Worm (Caenorhabditis elegans): Measurements from ENCODE around the gene skp-1.

skp-1 gene

DNA sequence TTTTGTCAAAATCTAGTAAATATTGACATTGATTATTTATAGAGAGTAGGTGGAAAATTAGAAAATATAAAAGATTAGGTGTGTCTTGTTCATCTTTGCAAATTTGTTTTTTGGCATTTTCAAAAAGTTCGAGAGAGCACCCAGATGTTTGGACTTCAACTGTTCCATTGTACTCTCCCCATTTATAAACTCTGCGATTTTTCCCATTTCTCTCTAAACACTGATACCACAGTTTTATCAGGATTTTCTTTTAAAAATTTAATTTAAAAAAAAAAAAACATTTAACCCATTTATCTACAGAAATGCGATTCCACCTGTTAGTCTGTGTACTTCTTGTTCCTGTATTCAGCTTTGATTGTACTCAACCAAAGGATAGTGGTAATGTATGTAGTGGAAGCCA lies 32.3 kb upstream of the skp-1 start, which contains the start of gene tag-290:
Gene tag-290, plus strand, starts transcription at position 301 of the 400 bp plus-strand sequence.
- TF ChIP-seq pes-1 (GFP tag; IDR thresholded peaks at IDR 0.05) = no peak
- no peak for TF ChIP-seq ceh-13 (GFP tag; optimal IDR thresholded peaks at IDR 0.05)
- TF ChIP-seq hmbx-1 (tag; optimal IDR thresholded peaks at IDR 0.05) = no peak
- TF ChIP-seq scrt-1 (GFP tag; IDR thresholded peaks at IDR 0.05) = no peak
- TF ChIP-seq hnd-1 (tag; optimal IDR thresholded peaks at IDR 0.05) = no peak
- TF ChIP-seq ceh-36 (tag; optimal IDR thresholded peaks at IDR 0.05) = no peak
- no peak for TF ChIP-seq tbx-11 (GFP tag; IDR thresholded peaks at IDR 0.05)
- TF ChIP-seq tbx-37 (GFP tag; conservative IDR thresholded peaks at IDR 0.05) = no peak
- no peak for TF ChIP-seq ama-1 (optimal IDR thresholded peaks at IDR 0.05)
- TF ChIP-seq B0310.2 (tag; optimal IDR thresholded peaks at IDR 0.05) = no peak
- no peak for TF ChIP-seq tra-4 (tag; optimal IDR thresholded peaks at IDR 0.05)
- no peak for TF ChIP-seq aly-1 (tag; optimal IDR thresholded peaks at IDR 0.05)
- no peak for TF ChIP-seq hmg-4 (GFP tag; optimal IDR thresholded peaks at IDR 0.05)
- TF ChIP-seq ets-7 (tag; optimal IDR thresholded peaks at IDR 0.05) = no peak
- TF ChIP-seq flt-1 (GFP tag; IDR thresholded peaks at IDR 0.05) = no peak
- no peak for TF ChIP-seq sea-1 (GFP tag; conservative IDR thresholded peaks at IDR 0.05)
- TF ChIP-seq F13C5.2 (tag; optimal IDR thresholded peaks at IDR 0.05) = no peak

DNA sequence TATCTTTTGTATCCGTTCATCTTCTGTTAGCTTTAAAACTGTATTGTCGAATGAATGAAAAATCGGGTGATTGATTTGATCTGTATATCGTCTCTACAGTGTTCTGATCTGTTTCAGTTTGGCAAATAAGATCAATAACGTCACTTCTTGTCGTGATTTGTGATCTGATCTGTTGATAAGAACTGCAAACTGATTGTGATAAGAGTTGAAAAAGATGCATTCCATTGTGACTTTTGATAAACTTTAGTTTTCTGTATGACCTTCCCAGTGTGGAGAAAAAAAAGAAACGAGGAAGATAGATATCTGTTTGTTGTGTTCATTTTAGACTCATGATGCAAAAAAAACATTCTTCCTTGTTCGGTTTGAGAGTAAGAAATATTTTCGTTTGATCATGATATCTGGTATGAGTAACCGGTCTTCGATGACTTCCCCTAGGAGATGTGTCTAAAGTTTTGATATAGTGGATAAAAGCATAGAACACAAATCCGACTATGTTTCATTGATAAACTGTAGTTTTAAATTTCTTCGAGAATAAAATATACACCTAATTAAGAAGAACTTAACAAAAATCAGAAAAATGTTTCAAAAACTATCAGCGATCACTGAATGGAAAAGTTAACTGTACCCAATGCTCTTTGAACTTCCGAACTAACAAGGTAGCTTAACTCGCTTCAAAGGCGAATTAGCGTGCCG lies 30.3 kb upstream of the skp-1 start:
- TF ChIP-seq tbx-37 (GFP tag; conservative IDR thresholded peaks at IDR 0.05) = no peak
- no peak for TF ChIP-seq hmbx-1 (tag; optimal IDR thresholded peaks at IDR 0.05)
- no peak for TF ChIP-seq pes-1 (GFP tag; IDR thresholded peaks at IDR 0.05)
- TF ChIP-seq tra-4 (tag; optimal IDR thresholded peaks at IDR 0.05) = no peak
- no peak for TF ChIP-seq ceh-13 (GFP tag; optimal IDR thresholded peaks at IDR 0.05)

DNA sequence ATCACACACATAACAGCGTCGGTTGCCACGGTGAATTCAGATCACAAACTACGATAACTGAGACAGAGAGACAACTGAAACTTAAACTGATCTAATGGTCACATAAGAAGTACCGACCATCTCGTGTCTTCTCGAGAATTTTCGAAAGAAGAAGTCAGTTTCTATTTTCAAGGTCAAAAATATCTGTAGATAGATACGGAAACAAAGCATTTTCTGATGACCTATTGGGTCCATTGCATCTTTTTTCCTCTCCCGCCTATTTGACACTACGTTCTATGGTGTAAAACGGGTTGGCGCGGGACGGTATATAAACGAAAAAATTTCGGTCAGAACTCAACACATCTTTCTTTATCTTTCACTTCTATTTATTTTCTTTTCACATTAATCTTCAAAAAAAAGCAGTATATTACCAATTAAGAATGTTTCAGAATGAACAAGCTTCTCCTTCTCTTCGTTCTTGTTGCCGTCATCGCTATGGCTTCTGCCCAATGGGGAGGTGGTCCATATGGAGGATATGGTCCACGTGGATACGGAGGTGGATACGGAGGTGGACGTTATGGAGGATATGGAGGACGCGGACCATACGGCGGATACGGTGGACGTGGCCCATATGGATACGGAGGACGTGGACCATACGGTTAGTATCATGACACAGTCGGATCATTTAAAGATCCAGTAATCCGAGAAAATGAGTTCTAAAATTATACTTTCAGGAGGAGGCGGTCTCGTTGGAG lies 29.2 kb upstream of the skp-1 start, which contains the start of gene nlp-24:
Gene nlp-24, plus strand, starts transcription at position 429 of the 734 bp plus-strand sequence.
- TF ChIP-seq tbx-11 (GFP tag; IDR thresholded peaks at IDR 0.05) (no peak), tbx-37 (GFP tag; conservative IDR thresholded peaks at IDR 0.05) (no peak), hmbx-1 (tag; optimal IDR thresholded peaks at IDR 0.05) (no peak), scrt-1 (GFP tag; IDR thresholded peaks at IDR 0.05) (no peak), aly-1 (tag; optimal IDR thresholded peaks at IDR 0.05) (no peak), B0310.2 (tag; optimal IDR thresholded peaks at IDR 0.05) (no peak), ets-7 (tag; optimal IDR thresholded peaks at IDR 0.05) (no peak), sea-1 (GFP tag; conservative IDR thresholded peaks at IDR 0.05) (no peak), hmg-4 (GFP tag; optimal IDR thresholded peaks at IDR 0.05) (no peak)

ce11 chrV:11616813-11617212 lies 28.5 kb upstream of the skp-1 start:
- TF ChIP-seq flt-1 (GFP tag; IDR thresholded peaks at IDR 0.05) = no peak
- no peak for TF ChIP-seq ets-7 (tag; optimal IDR thresholded peaks at IDR 0.05)
- no peak for TF ChIP-seq tbx-37 (GFP tag; conservative IDR thresholded peaks at IDR 0.05)
- TF ChIP-seq sea-1 (GFP tag; conservative IDR thresholded peaks at IDR 0.05) = no peak
- TF ChIP-seq hmbx-1 (tag; optimal IDR thresholded peaks at IDR 0.05) = no peak
- no peak for TF ChIP-seq ama-1 (optimal IDR thresholded peaks at IDR 0.05)
- TF ChIP-seq tbx-11 (GFP tag; IDR thresholded peaks at IDR 0.05) = no peak
- no peak for TF ChIP-seq F13C5.2 (tag; optimal IDR thresholded peaks at IDR 0.05)
- no peak for TF ChIP-seq hnd-1 (tag; optimal IDR thresholded peaks at IDR 0.05)
- no peak for TF ChIP-seq tra-4 (tag; optimal IDR thresholded peaks at IDR 0.05)

DNA sequence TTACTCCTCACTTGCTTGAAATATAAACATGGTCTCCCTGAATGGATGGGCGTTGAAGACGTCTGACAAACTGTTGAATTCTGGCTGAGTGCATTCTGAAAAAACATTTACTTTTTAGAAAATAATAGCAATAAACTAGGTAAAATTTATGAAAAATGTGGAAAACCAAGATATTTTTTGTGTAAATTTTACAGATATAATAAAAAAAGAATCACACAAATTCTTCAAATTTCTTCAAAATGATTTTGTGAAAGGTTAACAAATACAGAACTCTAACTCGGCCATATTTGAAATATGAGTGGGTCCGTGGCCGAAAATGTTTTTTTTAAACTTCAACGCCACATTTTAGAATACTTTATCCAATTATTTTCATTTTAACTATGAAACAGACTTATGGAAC lies 27.1 kb upstream of the skp-1 start, which contains the start of gene glb-15:
Gene glb-15, minus strand, starts transcription at position 101 of the 400 bp plus-strand sequence.
- TF ChIP-seq hmbx-1 (tag; optimal IDR thresholded peaks at IDR 0.05) (no peak), pes-1 (GFP tag; IDR thresholded peaks at IDR 0.05) (no peak), scrt-1 (GFP tag; IDR thresholded peaks at IDR 0.05) (no peak), ets-7 (tag; optimal IDR thresholded peaks at IDR 0.05) (no peak), tbx-37 (GFP tag; conservative IDR thresholded peaks at IDR 0.05) (no peak), ama-1 (optimal IDR thresholded peaks at IDR 0.05) (no peak), hmg-4 (GFP tag; optimal IDR thresholded peaks at IDR 0.05) (no peak), tra-4 (tag; optimal IDR thresholded peaks at IDR 0.05) (no peak), hnd-1 (tag; optimal IDR thresholded peaks at IDR 0.05) (no peak), F13C5.2 (tag; optimal IDR thresholded peaks at IDR 0.05) (no peak), flt-1 (GFP tag; IDR thresholded peaks at IDR 0.05) (no peak), ceh-13 (GFP tag; optimal IDR thresholded peaks at IDR 0.05) (no peak), aly-1 (tag; optimal IDR thresholded peaks at IDR 0.05) (no peak), tbx-11 (GFP tag; IDR thresholded peaks at IDR 0.05) (no peak), ceh-36 (tag; optimal IDR thresholded peaks at IDR 0.05) (no peak), B0310.2 (tag; optimal IDR thresholded peaks at IDR 0.05) (no peak), sea-1 (GFP tag; conservative IDR thresholded peaks at IDR 0.05) (no peak)

ce11 chrV:11620081-11620480 lies 25.2 kb upstream of the skp-1 start:
- TF ChIP-seq scrt-1 (GFP tag; IDR thresholded peaks at IDR 0.05) = no peak
- no peak for TF ChIP-seq tbx-37 (GFP tag; conservative IDR thresholded peaks at IDR 0.05)
- TF ChIP-seq pes-1 (GFP tag; IDR thresholded peaks at IDR 0.05) = no peak
- no peak for TF ChIP-seq B0310.2 (tag; optimal IDR thresholded peaks at IDR 0.05)
- TF ChIP-seq F13C5.2 (tag; optimal IDR thresholded peaks at IDR 0.05) = no peak
- TF ChIP-seq tbx-11 (GFP tag; IDR thresholded peaks at IDR 0.05) = no peak
- TF ChIP-seq ceh-13 (GFP tag; optimal IDR thresholded peaks at IDR 0.05) = no peak
- TF ChIP-seq hmg-4 (GFP tag; optimal IDR thresholded peaks at IDR 0.05) = no peak
- TF ChIP-seq tra-4 (tag; optimal IDR thresholded peaks at IDR 0.05) = no peak
- TF ChIP-seq hmbx-1 (tag; optimal IDR thresholded peaks at IDR 0.05) = no peak
- no peak for TF ChIP-seq ceh-36 (tag; optimal IDR thresholded peaks at IDR 0.05)
- TF ChIP-seq aly-1 (tag; optimal IDR thresholded peaks at IDR 0.05) = no peak
- no peak for TF ChIP-seq sea-1 (GFP tag; conservative IDR thresholded peaks at IDR 0.05)
- no peak for TF ChIP-seq hnd-1 (tag; optimal IDR thresholded peaks at IDR 0.05)
- no peak for TF ChIP-seq ets-7 (tag; optimal IDR thresholded peaks at IDR 0.05)
- no peak for TF ChIP-seq ama-1 (optimal IDR thresholded peaks at IDR 0.05)
- TF ChIP-seq flt-1 (GFP tag; IDR thresholded peaks at IDR 0.05) = no peak

DNA sequence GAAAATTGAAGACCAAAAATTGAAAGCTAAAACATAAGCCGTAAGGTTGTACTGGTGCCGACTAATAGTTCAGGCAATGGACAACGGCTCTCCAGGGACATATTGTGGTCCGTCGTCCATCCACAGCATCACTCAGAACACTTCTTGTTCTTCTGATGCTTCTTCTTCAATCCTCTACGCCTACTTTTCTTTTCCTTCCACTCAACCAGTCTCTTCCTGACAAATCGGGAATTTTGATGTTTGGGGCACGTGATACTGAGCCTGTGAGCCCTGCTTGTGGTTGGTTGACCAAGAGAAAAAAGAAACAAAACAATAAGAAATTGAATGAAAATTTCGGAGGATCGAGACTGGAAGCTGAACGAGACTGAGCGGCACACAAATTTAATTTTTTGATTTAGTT lies 24.0 kb upstream of the skp-1 start:
- TF ChIP-seq F13C5.2 (tag; optimal IDR thresholded peaks at IDR 0.05) (no peak), B0310.2 (tag; optimal IDR thresholded peaks at IDR 0.05) (no peak), hmg-4 (GFP tag; optimal IDR thresholded peaks at IDR 0.05) (no peak), ama-1 (optimal IDR thresholded peaks at IDR 0.05) (no peak), tra-4 (tag; optimal IDR thresholded peaks at IDR 0.05) (no peak), sea-1 (GFP tag; conservative IDR thresholded peaks at IDR 0.05) (no peak), tbx-37 (GFP tag; conservative IDR thresholded peaks at IDR 0.05) (no peak), scrt-1 (GFP tag; IDR thresholded peaks at IDR 0.05) (no peak), hmbx-1 (tag; optimal IDR thresholded peaks at IDR 0.05) (no peak), ceh-36 (tag; optimal IDR thresholded peaks at IDR 0.05) (no peak), flt-1 (GFP tag; IDR thresholded peaks at IDR 0.05) (no peak), pes-1 (GFP tag; IDR thresholded peaks at IDR 0.05) (no peak), ceh-13 (GFP tag; optimal IDR thresholded peaks at IDR 0.05) (no peak), ets-7 (tag; optimal IDR thresholded peaks at IDR 0.05) (no peak), tbx-11 (GFP tag; IDR thresholded peaks at IDR 0.05) (no peak)
